Fruit fly (Drosophila melanogaster): Measurements from ENCODE around the gene CG14989.

Gene CG14989

DNA sequence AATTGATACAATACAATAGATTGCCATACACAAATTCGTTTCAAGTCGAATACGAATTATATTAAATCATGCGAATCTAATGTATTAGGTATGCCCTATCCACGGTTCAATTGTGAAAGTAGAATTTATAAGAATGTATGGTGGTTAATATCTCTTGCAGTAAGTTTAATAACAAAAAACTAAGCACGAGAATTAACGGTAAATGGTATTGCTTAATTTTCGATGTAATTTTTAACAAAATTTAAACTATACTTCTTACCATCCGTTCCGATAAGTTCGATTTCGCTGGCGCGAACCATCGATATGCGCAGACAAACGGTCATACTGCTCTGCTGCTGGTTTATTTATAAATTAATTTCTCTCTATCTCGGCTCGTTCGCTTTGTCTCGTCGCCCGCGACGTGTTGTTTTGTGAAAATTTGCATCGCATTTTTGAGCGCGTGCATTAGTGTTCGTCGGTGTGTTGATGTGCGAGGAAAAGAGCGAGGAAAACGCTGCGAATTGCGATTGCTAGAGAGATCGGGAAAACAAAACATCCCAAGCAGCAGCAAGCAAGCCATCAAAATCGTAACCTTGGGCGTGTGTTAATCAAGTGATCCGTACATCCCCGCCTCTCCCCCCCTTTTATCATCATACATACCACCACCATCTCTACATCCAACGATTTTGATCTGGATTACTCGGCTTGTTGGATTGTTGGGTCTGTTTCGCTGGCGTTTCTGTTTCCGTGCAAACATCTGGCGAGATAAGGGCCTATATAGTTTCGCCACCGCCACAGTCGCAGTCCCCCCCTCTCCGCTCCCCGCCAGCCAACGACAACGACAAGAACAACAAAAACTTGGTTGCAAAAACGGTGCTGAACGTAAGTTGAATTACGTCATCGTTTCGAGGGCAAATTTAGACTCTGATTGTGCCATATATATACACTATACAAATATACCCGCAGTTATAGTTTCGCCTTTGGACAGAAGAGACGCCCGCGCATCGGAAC, 16.2 kb downstream of the CG14989 start, which contains the start of gene Fit1:
Gene Fit1, plus strand, starts transcription at position 307 of the 990 bp plus-strand sequence.
- TF ChIP-seq br (GFP tag; optimal IDR thresholded peaks at IDR 0.05) = peak; percentile 23
- no peak for TF ChIP-seq Rel (GFP tag; optimal IDR thresholded peaks at IDR 0.05)
- TF ChIP-seq Rel (tag; optimal IDR thresholded peaks at IDR 0.05) = peak; percentile 55
- TF ChIP-seq Sp1 (GFP tag; optimal IDR thresholded peaks at IDR 0.05) = peak; percentile 12
- TF ChIP-seq dmrt93B (GFP tag; optimal IDR thresholded peaks at IDR 0.05) = no peak

DNA sequence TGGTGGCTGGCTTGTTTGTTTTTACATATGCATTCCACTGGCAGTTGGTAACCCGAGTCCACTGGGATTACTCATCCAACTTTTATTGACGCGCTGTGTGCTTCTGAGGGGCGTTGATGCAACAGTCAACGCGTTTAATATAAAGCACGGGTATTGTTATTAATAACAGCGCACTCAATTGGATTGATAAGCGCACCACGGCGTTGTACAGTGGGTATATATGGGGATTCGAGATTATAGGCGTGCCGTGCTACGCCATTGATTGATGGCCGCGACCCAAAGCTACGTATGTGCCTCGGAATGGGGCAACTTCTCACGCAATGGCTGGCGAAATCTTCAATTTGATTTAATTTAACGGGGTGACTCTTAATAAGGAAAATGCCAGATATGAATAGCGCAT, 19.7 kb downstream of the CG14989 start:
- TF ChIP-seq Jra (GFP tag; optimal IDR thresholded peaks at IDR 0.05) = peak; percentile 42
- TF ChIP-seq sage (GFP tag; optimal IDR thresholded peaks at IDR 0.05) = no peak
- TF ChIP-seq Rel (GFP tag; optimal IDR thresholded peaks at IDR 0.05) = peak; percentile 32
- TF ChIP-seq Rel (tag; optimal IDR thresholded peaks at IDR 0.05) = peak; percentile 6
- TF ChIP-seq foxo (GFP tag; optimal IDR thresholded peaks at IDR 0.05) = no peak
- no peak for TF ChIP-seq dl (GFP tag; optimal IDR thresholded peaks at IDR 0.05; ENCODE audit: insufficient read depth in 1 of 2, partially characterized antibody in 2 of 2)

DNA sequence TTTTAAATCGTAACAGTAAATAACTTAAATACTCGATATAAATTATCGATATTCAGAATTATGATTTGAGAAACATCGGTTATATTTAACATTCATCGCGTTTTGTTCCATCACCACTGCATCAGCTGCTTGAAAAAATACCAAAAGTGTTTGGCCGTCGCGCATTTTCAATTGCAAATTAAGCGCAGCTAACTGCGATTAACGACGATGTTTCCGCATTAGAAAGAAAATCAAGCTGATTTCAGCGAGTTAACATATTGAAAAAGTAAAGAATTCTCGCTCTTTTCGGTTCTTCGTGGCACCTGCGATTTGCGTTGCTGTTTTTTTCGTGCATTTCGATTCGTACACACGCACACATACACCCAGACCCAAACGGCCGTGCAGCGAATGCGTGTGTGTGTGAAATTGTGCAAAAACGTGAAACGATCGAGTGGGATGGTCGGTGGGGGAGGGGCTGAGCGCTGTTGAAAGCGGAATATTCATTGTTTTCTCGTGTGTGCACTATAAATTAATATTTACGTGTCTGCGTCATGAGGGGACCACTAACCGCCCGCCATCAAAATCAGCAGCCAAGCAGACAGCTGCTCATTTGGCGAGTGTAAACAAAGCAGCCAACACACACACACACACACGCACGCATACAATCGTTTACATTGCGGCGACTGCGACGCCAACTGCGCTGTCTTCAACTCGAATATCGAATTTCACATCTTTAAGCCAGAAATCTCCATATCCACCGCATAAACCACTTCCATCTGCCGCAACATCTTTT, 20.9 kb downstream of the CG14989 start, which contains the start of gene Ack:
Gene Ack, plus strand, starts transcription at position 115 of the 772 bp plus-strand sequence.
- TF ChIP-seq Hr78 (GFP tag; optimal IDR thresholded peaks at IDR 0.05) = peak; percentile 35
- TF ChIP-seq N (GFP tag; optimal IDR thresholded peaks at IDR 0.05) = peak; percentile 72
- no peak for TF ChIP-seq fru (GFP tag; optimal IDR thresholded peaks at IDR 0.05)

DNA sequence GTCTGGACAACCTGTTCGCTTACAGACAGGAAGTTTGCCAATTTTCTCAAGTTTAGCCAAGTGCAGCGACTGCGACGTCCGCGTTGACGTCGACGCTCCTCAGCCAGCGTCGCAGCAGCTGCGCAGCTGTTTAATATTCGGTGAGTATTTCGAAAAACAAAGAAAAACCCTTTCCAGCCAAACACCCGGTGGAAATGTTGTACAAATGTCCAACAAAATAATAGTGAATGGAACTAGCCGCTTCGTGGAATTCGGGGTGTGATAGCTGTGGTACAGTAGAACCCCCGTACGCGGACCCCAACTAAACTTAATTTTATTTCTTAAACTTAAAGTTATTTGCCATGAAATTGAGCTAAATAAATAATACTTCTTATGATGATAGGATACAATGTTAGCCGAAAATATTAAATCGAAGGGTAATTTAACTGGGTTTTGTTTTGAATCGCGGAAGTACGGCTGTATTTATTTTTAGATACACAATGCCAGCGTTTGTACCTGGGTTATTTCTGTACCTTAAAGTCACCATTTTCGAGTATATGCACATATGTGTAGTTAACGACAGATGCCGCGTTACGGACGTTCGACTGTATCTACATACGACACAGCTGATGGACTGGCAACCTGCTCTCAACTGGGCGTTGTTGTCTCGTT, 21.6 kb downstream of the CG14989 start:
- TF ChIP-seq HLH106 (tag; optimal IDR thresholded peaks at IDR 0.05) (peak; percentile 28), woc (GFP tag; optimal IDR thresholded peaks at IDR 0.05) (peak; percentile 28), Dfd (GFP tag; optimal IDR thresholded peaks at IDR 0.05) (no peak), h (GFP tag; optimal IDR thresholded peaks at IDR 0.05) (peak; percentile 46), usp (GFP tag; optimal IDR thresholded peaks at IDR 0.05) (no peak), br (GFP tag; optimal IDR thresholded peaks at IDR 0.05) (peak; percentile 44), fru (GFP tag; optimal IDR thresholded peaks at IDR 0.05) (peak; percentile 59), Jra (GFP tag; optimal IDR thresholded peaks at IDR 0.05) (peak; percentile 21), sv (GFP tag; optimal IDR thresholded peaks at IDR 0.05) (peak; percentile 67), foxo (GFP tag; optimal IDR thresholded peaks at IDR 0.05) (peak in 1 of 2 experiments; percentile 27), ey (GFP tag; optimal IDR thresholded peaks at IDR 0.05) (peak; percentile 29), psq (GFP tag; optimal IDR thresholded peaks at IDR 0.05) (peak; percentile 27), Dif (GFP tag; optimal IDR thresholded peaks at IDR 0.05; ENCODE audit: partially characterized antibody) (no peak), Sp1 (GFP tag; optimal IDR thresholded peaks at IDR 0.05) (peak; percentile 26), rgr (GFP tag; optimal IDR thresholded peaks at IDR 0.05) (peak; percentile 36), GATAd (GFP tag; optimal IDR thresholded peaks at IDR 0.05) (no peak), lola (GFP tag; optimal IDR thresholded peaks at IDR 0.05) (no peak), OdsH (GFP tag; optimal IDR thresholded peaks at IDR 0.05) (no peak), N (GFP tag; optimal IDR thresholded peaks at IDR 0.05) (no peak), dmrt93B (GFP tag; optimal IDR thresholded peaks at IDR 0.05) (peak; percentile 2)

DNA sequence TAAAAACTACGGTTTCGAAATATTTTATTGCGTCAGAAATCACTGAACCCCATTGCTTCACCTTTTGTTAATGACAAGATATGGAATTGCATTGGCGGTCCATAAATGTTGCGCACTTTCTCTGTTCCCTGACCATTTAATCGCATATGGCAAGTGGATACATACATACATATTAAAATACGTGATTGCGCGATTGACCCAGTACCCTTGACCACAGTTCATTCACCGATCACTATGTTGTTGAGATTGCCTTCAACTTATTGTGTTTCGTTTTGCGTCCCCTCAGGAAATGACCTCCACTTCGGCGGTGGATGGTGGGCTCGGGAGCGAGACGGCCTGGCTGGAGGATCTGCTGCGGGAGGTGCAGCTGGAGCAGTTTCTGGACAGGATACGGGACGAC, 22.8 kb downstream of the CG14989 start:
- TF ChIP-seq br (GFP tag; optimal IDR thresholded peaks at IDR 0.05) (no peak), sage (GFP tag; optimal IDR thresholded peaks at IDR 0.05) (no peak)

DNA sequence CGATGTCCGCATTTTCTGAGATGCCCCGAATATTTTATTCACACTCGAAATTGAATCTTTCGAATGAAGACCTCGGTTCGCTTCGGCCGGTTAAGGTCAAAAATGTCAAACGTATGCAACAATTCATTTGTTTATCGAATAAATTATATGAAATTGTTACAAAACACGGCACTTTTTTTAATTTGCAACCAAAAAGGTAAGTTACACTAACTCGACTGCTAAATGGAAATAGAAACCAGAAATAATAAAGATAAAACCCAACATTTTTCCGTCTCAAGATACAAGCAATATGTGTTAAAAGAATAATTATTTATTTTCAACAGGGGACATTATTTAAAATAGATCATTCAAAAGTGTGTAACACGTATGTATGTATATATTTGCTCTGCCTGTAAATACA, 26.6 kb downstream of the CG14989 start:
- TF ChIP-seq Hr83 (GFP tag; optimal IDR thresholded peaks at IDR 0.05; ENCODE audit: poor library complexity, severe bottlenecking) (no peak), lola (GFP tag; optimal IDR thresholded peaks at IDR 0.05) (no peak), foxo (GFP tag; optimal IDR thresholded peaks at IDR 0.05) (no peak), Hnf4 (GFP tag; optimal IDR thresholded peaks at IDR 0.05) (no peak), fru (GFP tag; optimal IDR thresholded peaks at IDR 0.05) (no peak), Hr78 (GFP tag; optimal IDR thresholded peaks at IDR 0.05) (no peak), h (GFP tag; optimal IDR thresholded peaks at IDR 0.05) (no peak), dmrt93B (GFP tag; optimal IDR thresholded peaks at IDR 0.05) (no peak), woc (GFP tag; optimal IDR thresholded peaks at IDR 0.05) (no peak), usp (GFP tag; optimal IDR thresholded peaks at IDR 0.05) (no peak), Vsx2 (GFP tag; optimal IDR thresholded peaks at IDR 0.05; ENCODE audit: partially characterized antibody) (no peak)
